Worm (Caenorhabditis elegans): ENCODE measurements around the gene Y45F3A.9.

The Y45F3A.9 gene

DNA sequence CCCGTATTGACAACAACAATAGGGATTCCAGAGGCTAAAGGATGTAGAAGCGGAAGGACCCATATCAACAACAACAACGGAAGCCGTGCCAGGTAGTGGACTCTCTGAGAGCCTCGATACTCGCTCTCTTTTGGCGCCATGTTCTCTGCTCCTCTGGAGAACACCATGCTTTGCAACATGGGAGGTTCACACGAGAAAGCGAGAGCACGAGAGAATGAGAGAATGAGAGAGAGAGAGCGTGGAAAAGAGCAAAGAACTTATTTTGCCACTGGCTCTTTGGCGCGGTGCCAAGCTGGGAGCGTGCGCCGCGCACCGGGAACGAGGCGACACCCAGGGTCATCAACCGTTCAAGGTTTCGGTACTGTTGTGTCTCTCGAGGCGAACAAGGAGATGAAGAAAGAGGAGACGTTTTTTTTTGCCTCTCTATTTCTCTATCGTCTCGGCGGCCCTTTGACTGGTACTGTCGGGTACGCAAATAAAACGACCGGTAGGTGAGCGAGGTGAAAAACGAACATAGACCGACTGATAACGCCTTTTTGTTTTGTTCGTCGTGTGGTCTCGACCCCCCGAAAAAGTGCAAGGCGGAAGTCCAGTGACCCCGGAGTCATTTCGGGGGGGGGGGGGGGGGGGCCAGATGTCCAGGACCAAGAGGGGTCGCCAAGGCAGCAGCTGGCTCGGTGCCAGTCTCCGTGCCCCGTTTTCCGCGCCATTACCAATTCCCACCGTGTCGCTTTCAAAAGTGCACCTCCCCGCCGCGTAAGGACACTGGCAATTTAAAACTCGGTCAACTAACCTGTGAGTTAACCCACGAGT is 37.8 kb upstream of the Y45F3A.9 start, which contains the start of gene Y39A1A.10:
Y39A1A.10 (plus strand) TSS at position 139 of the 813 bp plus-strand sequence.
- TF ChIP-seq R02D3.7 (tag; optimal IDR thresholded peaks at IDR 0.05) (no peak), tra-1 (GFP tag; IDR thresholded peaks at IDR 0.05) (no peak), aha-1 (tag) (peak; percentile 96), mxl-3 (GFP tag; optimal IDR thresholded peaks at IDR 0.05) (no peak), F10B5.3 (tag; optimal IDR thresholded peaks at IDR 0.05) (no peak), hlh-11 (tag; optimal IDR thresholded peaks at IDR 0.05) (peak; percentile 70), lin-38 (GFP tag; IDR thresholded peaks at IDR 0.05) (no peak), daf-16 (GFP tag; optimal IDR thresholded peaks at IDR 0.05) (peak in 1 of 2 experiments; percentile 58), daf-16 (tag; optimal IDR thresholded peaks at IDR 0.05) (peak; percentile 51), set-16 (GFP tag; IDR thresholded peaks at IDR 0.05) (peak; percentile 98), nhr-28 (tag; optimal IDR thresholded peaks at IDR 0.05) (peak; percentile 79), hif-1 (tag; optimal IDR thresholded peaks at IDR 0.05) (no peak), attf-4 (tag; optimal IDR thresholded peaks at IDR 0.05) (no peak), daf-8 (GFP tag; IDR thresholded peaks at IDR 0.05) (no peak), gei-8 (GFP tag; optimal IDR thresholded peaks at IDR 0.05) (no peak), egl-43 (GFP tag; IDR thresholded peaks at IDR 0.05) (no peak), fkh-10 (GFP tag; optimal IDR thresholded peaks at IDR 0.05) (peak; percentile 67), lsy-2 (tag; optimal IDR thresholded peaks at IDR 0.05) (peak in 1 of 2 experiments; percentile 31), lin-15B (tag; optimal IDR thresholded peaks at IDR 0.05) (no peak), daf-19 (GFP tag; conservative IDR thresholded peaks at IDR 0.05) (no peak), ZK337.2 (GFP tag; IDR thresholded peaks at IDR 0.05) (no peak), ztf-7 (tag; optimal IDR thresholded peaks at IDR 0.05) (no peak), zag-1 (tag; optimal IDR thresholded peaks at IDR 0.05) (no peak), dmd-8 (GFP tag; IDR thresholded peaks at IDR 0.05) (no peak), Y48G9A.11 (GFP tag; IDR thresholded peaks at IDR 0.05) (no peak), snpc-1.2 (GFP tag; IDR thresholded peaks at IDR 0.05) (no peak), nhr-42 (GFP tag; IDR thresholded peaks at IDR 0.05) (no peak), dmd-6 (GFP tag; IDR thresholded peaks at IDR 0.05) (no peak), daf-12 (tag; optimal IDR thresholded peaks at IDR 0.05) (no peak), ama-1 (optimal IDR thresholded peaks at IDR 0.05) (no peak), unc-62 (GFP tag; optimal IDR thresholded peaks at IDR 0.05 in 1 of 2) (no peak), unc-62 (tag; optimal IDR thresholded peaks at IDR 0.05) (no peak), rbr-2 (tag; optimal IDR thresholded peaks at IDR 0.05) (peak; percentile 15), lim-7 (GFP tag; IDR thresholded peaks at IDR 0.05) (no peak), pha-4 (GFP tag; IDR thresholded peaks at IDR 0.05) (no peak; the same call in 1 of the 2 replicates), pha-4 (tag; optimal IDR thresholded peaks at IDR 0.05) (peak; percentile 52), mdl-1 (tag; optimal IDR thresholded peaks at IDR 0.05) (peak; percentile 73 to 85), spr-3 (GFP tag; optimal IDR thresholded peaks at IDR 0.05) (no peak), lir-3 (tag; optimal IDR thresholded peaks at IDR 0.05) (no peak), hmg-1.1 (GFP tag; IDR thresholded peaks at IDR 0.05) (peak; percentile 19; the same call in 1 of the 2 replicates), ctbp-1 (GFP tag; IDR thresholded peaks at IDR 0.05) (no peak), hlh-30 (tag; optimal IDR thresholded peaks at IDR 0.05; ENCODE audit: insufficient read depth) (peak; percentile 3), ztf-11 (tag; optimal IDR thresholded peaks at IDR 0.05) (no peak), D1046.2 (GFP tag; IDR thresholded peaks at IDR 0.05) (no peak), ces-1 (GFP tag; optimal IDR thresholded peaks at IDR 0.05) (no peak), nhr-6 (tag; optimal IDR thresholded peaks at IDR 0.05) (peak; percentile 1), ceh-44 (GFP tag; IDR thresholded peaks at IDR 0.05) (no peak), nhr-237 (tag; optimal IDR thresholded peaks at IDR 0.05) (no peak), ceh-32 (tag; optimal IDR thresholded peaks at IDR 0.05; ENCODE audit: poor library complexity) (no peak), dmd-9 (GFP tag; IDR thresholded peaks at IDR 0.05) (no peak), nhr-25 (tag; optimal IDR thresholded peaks at IDR 0.05; ENCODE audit: borderline replicate concordance, insufficient read depth) (peak; percentile 80)

All from whole organism, L4 larva.